Fruit fly (Drosophila melanogaster) whole organism, prepupa: ENCODE data around the gene CG14024.

Experiments
- CG16779 ChIP-seq: fragments of 200-800 bp; sonication (Bioruptor generic); optimal IDR thresholded peaks from 3 replicates; lab custom pipeline; 2017; ENCODE audit warnings: missing biosample characterization, mild to moderate bottlenecking, missing genetic modification characterization
- CG4318 ChIP-seq: fragments of 200-800 bp; sonication (Bioruptor generic); optimal IDR thresholded peaks from 3 replicates; lab custom pipeline; 2017; ENCODE audit warnings: missing biosample characterization, mild to moderate bottlenecking, missing genetic modification characterization
- CG6792 ChIP-seq: fragments of 200-800 bp; sonication (Bioruptor generic); optimal IDR thresholded peaks from 3 replicates; lab custom pipeline; 2016; ENCODE audit warnings: missing biosample characterization, missing genetic modification characterization
- CG6854 ChIP-seq: fragments of 200-800 bp; sonication (Bioruptor generic); optimal IDR thresholded peaks from 2 replicates; lab custom pipeline; 2017; ENCODE audit warnings: missing biosample characterization, mild to moderate bottlenecking, missing genetic modification characterization
- Hr39 ChIP-seq: fragments of 200-800 bp; sonication (Bioruptor generic); optimal IDR thresholded peaks from 2 replicates; lab custom pipeline; 2016; ENCODE audit warnings: missing biosample characterization, missing genetic modification characterization
- Lpt ChIP-seq: fragments of 200-800 bp; sonication (Bioruptor generic); optimal IDR thresholded peaks from 3 replicates; lab custom pipeline; 2016; ENCODE audit warnings: missing biosample characterization, missing genetic modification characterization
- Sox102F ChIP-seq: fragments of 200-800 bp; sonication (Bioruptor generic); optimal IDR thresholded peaks from 2 replicates; lab custom pipeline; 2016; ENCODE audit warnings: missing biosample characterization, mild to moderate bottlenecking, missing genetic modification characterization

DNA sequence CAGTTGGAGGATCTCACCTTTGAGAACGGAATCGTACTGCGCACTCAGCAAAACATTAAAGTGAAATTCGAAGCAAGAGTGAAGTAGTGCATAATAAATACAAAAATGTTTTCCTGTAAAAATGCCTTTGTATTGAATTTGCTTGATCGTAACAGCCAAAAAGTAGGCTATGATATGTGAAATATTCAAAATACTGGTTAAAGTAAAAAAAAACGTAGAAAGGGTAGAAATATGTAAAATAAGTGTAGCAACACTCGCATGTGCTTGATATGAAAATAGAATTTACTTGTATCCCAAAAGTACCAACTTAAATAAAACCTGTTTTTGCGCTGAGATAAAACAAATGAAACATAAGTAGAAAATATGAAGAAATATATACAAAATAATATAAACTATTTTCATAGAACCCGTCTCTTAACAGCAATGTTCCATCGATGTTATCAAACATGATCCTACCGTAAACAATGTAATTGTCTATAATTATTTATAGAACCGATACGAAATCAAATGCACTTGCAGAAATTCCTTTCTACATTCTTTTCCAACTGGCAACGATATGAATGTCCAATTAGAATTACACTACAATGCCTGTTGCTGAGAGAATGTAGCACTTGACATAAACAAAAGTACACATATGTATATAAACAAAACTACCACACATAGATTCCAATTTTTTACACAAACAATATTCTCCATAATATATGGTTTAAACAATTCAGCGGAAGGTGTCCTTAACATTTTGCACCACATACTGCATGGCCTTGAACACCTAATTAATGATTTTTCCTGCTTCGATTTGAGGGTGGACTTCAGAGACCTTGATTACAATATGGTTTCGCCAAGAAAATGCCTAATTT lies 44.3 kb downstream of the CG14024 start:
- TF ChIP-seq Sox102F (no peak), Hr39 (GFP tag; lab: Kevin White, UChicago) (no peak), CG4318 (GFP tag; lab: Kevin White, UChicago) (no peak), Lpt (GFP tag; lab: Kevin White, UChicago) (no peak), CG16779 (tag; lab: Kevin White, UChicago) (no peak), CG6792 (GFP tag; lab: Kevin White, UChicago) (no peak), CG6854 (GFP tag; lab: Kevin White, UChicago) (no peak)
